Fruit fly (Drosophila melanogaster): ENCODE data around the gene f.

- TF ChIP-seq pan (optimal IDR thresholded peaks at IDR 0.05) (no peak), psq (optimal IDR thresholded peaks at IDR 0.05) (no peak)
Observed at dm6 chrX:17290960-17291432, 58.3 kb downstream of the f start.

Data from whole organism.